Fruit fly (Drosophila melanogaster): ENCODE measurements around the gene CG45263.

The CG45263 gene

DNA sequence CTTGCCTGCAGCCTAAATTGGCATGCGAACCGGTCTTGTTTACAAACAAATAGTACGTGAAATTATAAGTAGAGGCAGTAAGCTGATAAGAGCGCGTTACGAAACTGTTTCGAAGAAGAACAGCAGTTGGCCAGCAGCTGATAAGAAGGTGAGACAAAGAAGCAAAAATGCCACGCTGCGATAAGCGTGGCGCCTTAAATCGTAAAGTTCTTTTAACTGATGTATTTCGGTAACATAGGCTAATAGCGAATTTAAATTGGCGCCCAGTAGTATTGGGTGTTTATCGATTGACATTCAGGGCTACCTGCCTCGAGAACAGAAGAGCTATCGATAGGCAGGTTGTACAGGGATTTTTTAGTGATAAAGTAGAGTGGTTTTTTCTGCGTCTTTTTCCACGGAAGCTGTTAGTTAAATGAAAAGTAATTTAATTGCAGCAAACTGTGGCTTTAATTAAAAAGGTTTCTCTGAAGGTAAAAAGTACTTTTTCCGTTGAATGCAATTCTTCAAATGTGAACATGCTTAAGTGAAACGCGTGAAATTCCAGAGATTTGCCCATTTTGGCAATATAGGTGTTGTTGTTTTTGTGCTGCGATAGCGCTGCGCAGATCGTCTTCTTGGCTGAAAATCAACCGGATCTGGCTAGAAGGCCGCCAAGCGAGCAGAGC is 120.7 kb downstream of the CG45263 start, which contains the start of gene stck (continued):
- TF ChIP-seq Scr (GFP tag; IDR thresholded peaks at IDR 0.05; ENCODE audit: partially characterized antibody): peak; percentile 61
- no peak for TF ChIP-seq Max (GFP tag; optimal IDR thresholded peaks at IDR 0.05)
- TF ChIP-seq luna (GFP tag; optimal IDR thresholded peaks at IDR 0.05): no peak
- peak; percentile 50; the same call in 2 of the 4 replicates for TF ChIP-seq Dll (GFP tag; IDR thresholded peaks at IDR 0.05; ENCODE audit: partially characterized antibody)
- peak; percentile 30 for TF ChIP-seq gro (GFP tag; optimal IDR thresholded peaks at IDR 0.05)
- peak; percentile 94 for TF ChIP-seq Dp (GFP tag; optimal IDR thresholded peaks at IDR 0.05)
- no peak for TF ChIP-seq CG3065 (GFP tag; optimal IDR thresholded peaks at IDR 0.05)
- peak; percentile 27 for TF ChIP-seq CG12659 (GFP tag; optimal IDR thresholded peaks at IDR 0.05)
- TF ChIP-seq CG2116 (GFP tag; optimal IDR thresholded peaks at IDR 0.05): peak; percentile 87
- peak; percentile 8 for TF ChIP-seq Vsx1 (GFP tag; optimal IDR thresholded peaks at IDR 0.05)
- no peak for TF ChIP-seq Hr78 (GFP tag; optimal IDR thresholded peaks at IDR 0.05)
- peak; percentile 5 for TF ChIP-seq abd-A (tag; optimal IDR thresholded peaks at IDR 0.05)
- TF ChIP-seq CG15601 (tag; optimal IDR thresholded peaks at IDR 0.05): peak; percentile 30
- TF ChIP-seq CG14710 (tag; optimal IDR thresholded peaks at IDR 0.05): peak; percentile 35
- no peak for TF ChIP-seq Hr51 (GFP tag; optimal IDR thresholded peaks at IDR 0.05)
- peak; percentile 26 for TF ChIP-seq CG1603 (tag; optimal IDR thresholded peaks at IDR 0.05)
- no peak for TF ChIP-seq CG31224 (GFP tag; IDR thresholded peaks at IDR 0.05)
- TF ChIP-seq exex (tag; optimal IDR thresholded peaks at IDR 0.05): peak; percentile 80
- TF ChIP-seq inv (GFP tag; IDR thresholded peaks at IDR 0.05; ENCODE audit: partially characterized antibody): peak; percentile 50; the same call in 1 of the 2 replicates
- TF ChIP-seq CG12391 (tag; optimal IDR thresholded peaks at IDR 0.05): peak; percentile 8
- peak; percentile 98 for TF ChIP-seq Dref (GFP tag; IDR thresholded peaks at IDR 0.05)
- peak; percentile 25 for TF ChIP-seq schlank (tag; optimal IDR thresholded peaks at IDR 0.05)
- TF ChIP-seq Lpt (GFP tag; optimal IDR thresholded peaks at IDR 0.05): no peak
- TF ChIP-seq Hr39 (optimal IDR thresholded peaks at IDR 0.05): no peak
- peak; percentile 58 for TF ChIP-seq sens (GFP tag)
- TF ChIP-seq tio (GFP tag; optimal IDR thresholded peaks at IDR 0.05): no peak
- TF ChIP-seq CG7928 (GFP tag; optimal IDR thresholded peaks at IDR 0.05): peak; percentile 96
- peak; percentile 34 for TF ChIP-seq ewg (GFP tag; optimal IDR thresholded peaks at IDR 0.05)
- peak; percentile 62; the same call in 2 of the 3 replicates for TF ChIP-seq vnd (GFP tag; IDR thresholded peaks at IDR 0.05; ENCODE audit: partially characterized antibody)
- peak; percentile 22 for TF ChIP-seq trem (tag; optimal IDR thresholded peaks at IDR 0.05)
- peak; percentile 24; the same call in 1 of the 2 replicates for TF ChIP-seq CG2129 (GFP tag; IDR thresholded peaks at IDR 0.05; ENCODE audit: partially characterized antibody)
- TF ChIP-seq CG8290 (GFP tag; optimal IDR thresholded peaks at IDR 0.05): no peak
- TF ChIP-seq CG8290 (tag; optimal IDR thresholded peaks at IDR 0.05): peak in 1 of 2 experiments; percentile 27
- no peak for TF ChIP-seq cas (GFP tag; IDR thresholded peaks at IDR 0.05)
- TF ChIP-seq Pdp1 (GFP tag; optimal IDR thresholded peaks at IDR 0.05): peak in 1 of 2 experiments; percentile 91
- TF ChIP-seq CG14860 (GFP tag; IDR thresholded peaks at IDR 0.05; ENCODE audit: partially characterized antibody): peak; percentile 56; the same call in 1 of the 3 replicates
- peak; percentile 63; the same call in 1 of the 2 replicates for TF ChIP-seq unc-4 (GFP tag; IDR thresholded peaks at IDR 0.05; ENCODE audit: partially characterized antibody)
- peak; percentile 71; the same call in 1 of the 2 replicates for TF ChIP-seq CG13287 (GFP tag; IDR thresholded peaks at IDR 0.05; ENCODE audit: partially characterized antibody)
- no peak for TF ChIP-seq fd96Cb (tag; optimal IDR thresholded peaks at IDR 0.05)
- TF ChIP-seq Mad (GFP tag; optimal IDR thresholded peaks at IDR 0.05): no peak
- TF ChIP-seq bbx (GFP tag; IDR thresholded peaks at IDR 0.05; ENCODE audit: partially characterized antibody): peak; percentile 64
- TF ChIP-seq bcd (GFP tag; optimal IDR thresholded peaks at IDR 0.05): peak; percentile 4
- peak; percentile 53 for TF ChIP-seq MESR4 (GFP tag; optimal IDR thresholded peaks at IDR 0.05)
- TF ChIP-seq pzg (GFP tag; optimal IDR thresholded peaks at IDR 0.05): peak; percentile 90
- peak; percentile 91 for TF ChIP-seq CG4617 (GFP tag; optimal IDR thresholded peaks at IDR 0.05; ENCODE audit: borderline replicate concordance)
- peak; percentile 67 for TF ChIP-seq Bgb (GFP tag; IDR thresholded peaks at IDR 0.05; ENCODE audit: partially characterized antibody)
- TF ChIP-seq Opbp (GFP tag; IDR thresholded peaks at IDR 0.05; ENCODE audit: partially characterized antibody): peak; percentile 61

Data from whole organism, embryonic.